Worm (Caenorhabditis elegans) whole organism, L2 larva: Measurements from ENCODE around the gene mtl-2.

Experiments used
- C34F6.9 ChIP-seq: fragments of 150-350 bp; optimal IDR thresholded peaks from 2 replicates; lab custom pipeline; 2014; ENCODE audit warnings: missing biosample characterization, missing genetic modification characterization
- F13H6.1 ChIP-seq: sonication (generic microtip); optimal IDR thresholded peaks from 2 replicates; lab custom pipeline; 2016; ENCODE audit warnings: missing genetic modification characterization, missing compliant biosample characterization
- R02D3.7 ChIP-seq: fragments of 150-350 bp; optimal IDR thresholded peaks from 2 replicates; lab custom pipeline; 2014; ENCODE audit warnings: missing biosample characterization, missing genetic modification characterization
- Y55F3AM.14 ChIP-seq: fragments of 200-800 bp; sonication (Bioruptor generic); optimal IDR thresholded peaks from 2 replicates; lab custom pipeline; 2018; ENCODE audit warnings: mild to moderate bottlenecking, missing genetic modification characterization, missing compliant biosample characterization
- ZK546.5 ChIP-seq: sonication (generic microtip); optimal IDR thresholded peaks from 2 replicates; lab custom pipeline; 2017; ENCODE audit warnings: missing biosample characterization, missing genetic modification characterization
- alr-1 ChIP-seq: fragments of 150-350 bp; optimal IDR thresholded peaks from 2 replicates; lab custom pipeline; 2014; ENCODE audit warnings: missing biosample characterization, missing genetic modification characterization
- aly-2 ChIP-seq: fragments of 150-350 bp; optimal IDR thresholded peaks from 2 replicates; lab custom pipeline; 2014; ENCODE audit warnings: missing biosample characterization, missing genetic modification characterization
- blmp-1 ChIP-seq: sonication (generic microtip); optimal IDR thresholded peaks from 2 replicates; lab custom pipeline; 2017; ENCODE audit warnings: missing genetic modification characterization, mild to moderate bottlenecking, missing compliant biosample characterization, antibody characterized with exemption, moderate library complexity; ENCODE audit not compliant: insufficient read depth
- ceh-16 ChIP-seq: fragments of 150-350 bp; optimal IDR thresholded peaks from 2 replicates; lab custom pipeline; 2014; ENCODE audit warnings: missing biosample characterization, missing genetic modification characterization
- ceh-82 ChIP-seq: fragments of 150-350 bp; optimal IDR thresholded peaks from 2 replicates; lab custom pipeline; 2014; ENCODE audit warnings: missing biosample characterization, missing genetic modification characterization
- crh-2 ChIP-seq: sonication (generic microtip); optimal IDR thresholded peaks from 2 replicates; lab custom pipeline; 2017; ENCODE audit warnings: missing biosample characterization, missing genetic modification characterization
- dmd-4 ChIP-seq: sonication (generic microtip); optimal IDR thresholded peaks from 2 replicates; lab custom pipeline; 2017; ENCODE audit warnings: missing biosample characterization, missing genetic modification characterization
- egl-27 ChIP-seq: sonication (generic microtip); optimal IDR thresholded peaks from 3 replicates; lab custom pipeline; 2017; ENCODE audit warnings: missing biosample characterization, missing genetic modification reagents, missing genetic modification characterization
- elt-1 ChIP-seq: fragments of 150-350 bp; optimal IDR thresholded peaks from 2 replicates; lab custom pipeline; 2014; ENCODE audit warnings: missing biosample characterization, missing genetic modification characterization
- elt-3 ChIP-seq: sonication (generic microtip); optimal IDR thresholded peaks from 2 replicates; lab custom pipeline; 2017; ENCODE audit warnings: missing biosample characterization, missing genetic modification characterization
- fos-1 ChIP-seq: fragments of 150-350 bp; optimal IDR thresholded peaks from 2 replicates; lab custom pipeline; 2014; ENCODE audit warnings: missing biosample characterization, missing genetic modification characterization
- gmeb-1 ChIP-seq: fragments of 150-350 bp; optimal IDR thresholded peaks from 2 replicates; lab custom pipeline; 2014; ENCODE audit warnings: missing biosample characterization, missing genetic modification characterization
- lin-11 ChIP-seq: fragments of 150-350 bp; sonication (generic microtip); optimal IDR thresholded peaks from 2 replicates; lab custom pipeline; 2014; ENCODE audit warnings: missing biosample characterization, missing genetic modification characterization, inconsistent platforms, mixed read lengths
- lin-39 ChIP-seq: fragments of 150-350 bp; optimal IDR thresholded peaks from 2 replicates; lab custom pipeline; 2014; ENCODE audit warnings: missing biosample characterization, missing genetic modification reagents, missing genetic modification characterization
- lsy-2 ChIP-seq, 2 experiments: fragments of 150-350 bp in 1 of 2; sonication (generic microtip) in 1 of 2; optimal IDR thresholded peaks; 2 replicates each; lab custom pipeline; 2014 to 2017; ENCODE audit warnings: missing biosample characterization in 2 of 2, missing genetic modification characterization in 2 of 2
- mab-5 ChIP-seq: fragments of 150-350 bp; optimal IDR thresholded peaks from 2 replicates; lab custom pipeline; 2014; ENCODE audit warnings: missing biosample characterization, missing genetic modification characterization
- mbf-1 ChIP-seq: sonication (generic microtip); optimal IDR thresholded peaks from 2 replicates; lab custom pipeline; 2017; ENCODE audit warnings: missing biosample characterization, missing genetic modification characterization
- mdl-1 ChIP-seq, 2 experiments: fragments of 150-350 bp in 1 of 2; sonication (generic microtip) in 1 of 2; optimal IDR thresholded peaks; 2 replicates each; lab custom pipeline; 2017; ENCODE audit warnings: missing biosample characterization in 2 of 2, missing genetic modification characterization in 2 of 2
- nhr-10 ChIP-seq: sonication (generic microtip); optimal IDR thresholded peaks from 2 replicates; lab custom pipeline; 2017; ENCODE audit warnings: missing biosample characterization, missing genetic modification characterization
- nhr-11 ChIP-seq: fragments of 150-350 bp; optimal IDR thresholded peaks from 2 replicates; lab custom pipeline; 2014; ENCODE audit warnings: missing biosample characterization, missing genetic modification characterization
- nhr-129 ChIP-seq: fragments of 150-350 bp; optimal IDR thresholded peaks from 2 replicates; lab custom pipeline; 2014; ENCODE audit warnings: missing biosample characterization, missing genetic modification characterization
- nhr-21 ChIP-seq: fragments of 150-350 bp; optimal IDR thresholded peaks from 2 replicates; lab custom pipeline; 2014; ENCODE audit warnings: missing biosample characterization, missing genetic modification characterization
- nhr-23 ChIP-seq: fragments of 150-350 bp; optimal IDR thresholded peaks from 2 replicates; lab custom pipeline; 2014; ENCODE audit warnings: missing biosample characterization, missing genetic modification reagents, missing genetic modification characterization
- nhr-237 ChIP-seq: fragments of 150-350 bp; optimal IDR thresholded peaks from 2 replicates; lab custom pipeline; 2014; ENCODE audit warnings: missing biosample characterization, missing genetic modification characterization
- nhr-25 ChIP-seq: fragments of 150-350 bp; sonication (generic microtip); optimal IDR thresholded peaks from 3 replicates; lab custom pipeline; 2014; ENCODE audit warnings: missing biosample characterization, missing genetic modification characterization
- nhr-6 ChIP-seq: fragments of 150-350 bp; optimal IDR thresholded peaks from 2 replicates; lab custom pipeline; 2014; ENCODE audit warnings: missing biosample characterization, missing genetic modification characterization
- nhr-77 ChIP-seq: fragments of 150-350 bp; optimal IDR thresholded peaks from 2 replicates; lab custom pipeline; 2014; ENCODE audit warnings: missing biosample characterization, missing genetic modification characterization
- peb-1 ChIP-seq: fragments of 150-350 bp; optimal IDR thresholded peaks from 2 replicates; lab custom pipeline; 2014; ENCODE audit warnings: missing biosample characterization, missing genetic modification characterization
- sma-9 ChIP-seq, 2 experiments: fragments of 150-350 bp in 1 of 2; sonication (generic microtip) in 1 of 2; optimal IDR thresholded peaks; 2 replicates each; lab custom pipeline; 2014 to 2016; ENCODE audit warnings: missing genetic modification characterization in 2 of 2, mild to moderate bottlenecking in 1 of 2, missing biosample characterization in 1 of 2, missing compliant biosample characterization in 1 of 2, missing genetic modification reagents in 1 of 2, moderate library complexity in 1 of 2
- unc-39 ChIP-seq: fragments of 150-350 bp; optimal IDR thresholded peaks from 2 replicates; lab custom pipeline; 2014; ENCODE audit warnings: missing biosample characterization, missing genetic modification characterization
- unc-55 ChIP-seq: fragments of 150-350 bp; sonication (generic microtip); optimal IDR thresholded peaks from 3 replicates; lab custom pipeline; 2014; ENCODE audit warnings: missing biosample characterization, missing genetic modification reagents, missing genetic modification characterization
- unc-62 ChIP-seq: fragments of 150-350 bp; optimal IDR thresholded peaks from 2 replicates; lab custom pipeline; 2014; ENCODE audit warnings: missing biosample characterization, missing genetic modification reagents, missing genetic modification characterization
- zag-1 ChIP-seq: fragments of 150-350 bp; optimal IDR thresholded peaks from 2 replicates; lab custom pipeline; 2014; ENCODE audit warnings: missing biosample characterization, missing genetic modification characterization
- ztf-1 ChIP-seq: fragments of 200-800 bp; sonication (Bioruptor generic); conservative IDR thresholded peaks from 2 replicates; pipeline ENCODE4 v1.3.6; 2022; ENCODE audit warnings: missing genetic modification characterization, missing compliant biosample characterization
- ztf-11 ChIP-seq: sonication (generic microtip); optimal IDR thresholded peaks from 2 replicates; lab custom pipeline; 2017; ENCODE audit warnings: missing biosample characterization, missing genetic modification characterization
- ztf-4 ChIP-seq: fragments of 150-350 bp; optimal IDR thresholded peaks from 2 replicates; lab custom pipeline; 2014; ENCODE audit warnings: missing biosample characterization, missing genetic modification characterization

mtl-2 gene

DNA sequence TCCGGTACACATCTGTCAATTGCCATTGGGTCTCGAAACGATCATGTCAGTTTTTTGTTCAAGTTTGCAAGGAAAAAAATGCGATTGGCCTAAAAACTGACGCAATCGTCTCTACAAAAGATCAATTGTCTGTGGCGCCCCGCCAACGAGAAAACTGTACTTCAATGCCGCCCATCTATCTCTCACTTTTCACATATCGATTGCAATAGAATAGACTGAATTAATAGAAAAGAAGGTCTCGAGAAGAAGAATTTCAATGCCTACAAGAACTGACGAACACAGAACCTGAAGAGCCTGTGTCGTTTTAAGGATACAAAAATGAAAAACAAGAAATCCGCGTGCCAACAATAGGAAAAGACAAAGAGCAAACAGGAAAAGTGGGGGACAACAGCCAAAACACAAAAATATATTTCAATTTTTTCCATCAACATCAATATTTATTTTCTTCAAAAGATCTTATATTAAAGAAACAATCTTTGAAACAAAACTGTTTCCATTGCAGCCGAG, 10.1 kb downstream of the mtl-2 start (continued):
- no peak for TF ChIP-seq nhr-6 (tag; lab: Kevin White, UChicago)
- no peak for TF ChIP-seq nhr-11 (tag; lab: Kevin White, UChicago)
- TF ChIP-seq ZK546.5, result no peak
- peak; percentile 22 for TF ChIP-seq fos-1
- no peak for TF ChIP-seq mdl-1 (tag; optimal IDR thresholded peaks at IDR 0.05; lab: Kevin White, UChicago)
- TF ChIP-seq nhr-237 (tag; lab: Kevin White, UChicago), result no peak
- TF ChIP-seq blmp-1 (tag; lab: Kevin White, UChicago), result no peak
- TF ChIP-seq ceh-16 (tag; lab: Kevin White, UChicago), result no peak
- TF ChIP-seq crh-2 (tag; lab: Kevin White, UChicago), result peak; percentile 28
- no peak for TF ChIP-seq elt-1 (tag; lab: Kevin White, UChicago)
- TF ChIP-seq F13H6.1 (tag; lab: Kevin White, UChicago), result no peak
- TF ChIP-seq, all 48 proteins: peak for 7

DNA sequence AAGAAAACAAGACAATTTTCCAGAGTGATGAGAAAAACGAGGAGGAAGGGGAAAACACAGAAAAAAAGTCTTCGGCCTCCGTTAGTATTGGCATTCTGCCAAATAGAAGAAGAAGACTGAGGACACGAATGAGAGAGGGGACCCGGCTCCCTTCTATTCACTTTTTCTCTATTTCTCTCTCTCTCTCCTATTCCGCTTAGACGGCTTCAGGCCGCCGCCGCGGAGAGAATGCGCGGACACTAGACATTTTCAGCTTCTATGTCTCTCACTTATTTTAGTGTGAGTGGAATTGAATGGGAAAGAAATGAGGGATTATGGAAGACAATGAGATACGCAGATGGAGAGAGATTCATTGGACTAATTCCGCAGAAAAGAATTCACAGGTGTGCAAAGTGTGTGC, 11.7 kb downstream of the mtl-2 start:
- TF ChIP-seq crh-2 (tag; lab: Kevin White, UChicago), result no peak
- no peak for TF ChIP-seq elt-1 (tag; lab: Kevin White, UChicago)
- no peak for TF ChIP-seq gmeb-1 (tag; lab: Kevin White, UChicago)
- peak; percentile 46 for TF ChIP-seq C34F6.9 (tag; lab: Kevin White, UChicago)
- peak; percentile 13 for TF ChIP-seq nhr-129 (tag; lab: Kevin White, UChicago)
- no peak for TF ChIP-seq nhr-21 (tag; lab: Kevin White, UChicago)
- no peak for TF ChIP-seq peb-1 (tag; lab: Kevin White, UChicago)
- TF ChIP-seq nhr-77 (tag; lab: Kevin White, UChicago), result no peak
- TF ChIP-seq elt-3, result no peak
- TF ChIP-seq ztf-1 (GFP tag; lab: Robert Waterston, UW), result no peak
- no peak for TF ChIP-seq nhr-25 (tag; lab: Kevin White, UChicago)
- TF ChIP-seq unc-62 (GFP tag; lab: Kevin White, UChicago), result no peak
- peak; percentile 85 for TF ChIP-seq unc-55 (GFP tag; lab: Kevin White, UChicago)
- TF ChIP-seq dmd-4 (tag; lab: Kevin White, UChicago), result no peak
- no peak for TF ChIP-seq zag-1 (tag; lab: Kevin White, UChicago)
- TF ChIP-seq ceh-82, result no peak
- no peak for TF ChIP-seq mdl-1 (tag; optimal IDR thresholded peaks at IDR 0.05; lab: Kevin White, UChicago)
- TF ChIP-seq fos-1, result no peak
- no peak for TF ChIP-seq blmp-1 (tag; lab: Kevin White, UChicago)
- TF ChIP-seq nhr-10 (tag; lab: Kevin White, UChicago), result no peak
- TF ChIP-seq Y55F3AM.14 (GFP tag; lab: Kevin White, UChicago), result no peak
- no peak for TF ChIP-seq alr-1 (tag; lab: Kevin White, UChicago)
- TF ChIP-seq ztf-4 (tag; lab: Kevin White, UChicago), result no peak
- no peak for TF ChIP-seq R02D3.7 (tag; lab: Kevin White, UChicago)
- no peak for TF ChIP-seq egl-27 (tag; lab: Kevin White, UChicago)
- TF ChIP-seq ztf-11, result no peak
- no peak for TF ChIP-seq nhr-23
- no peak for TF ChIP-seq unc-39 (tag; lab: Kevin White, UChicago)
- TF ChIP-seq lsy-2 (tag; optimal IDR thresholded peaks at IDR 0.05; lab: Kevin White, UChicago), result peak in 1 of 2 experiments; percentile 22
- no peak for TF ChIP-seq nhr-237 (tag; lab: Kevin White, UChicago)
- TF ChIP-seq ceh-16 (tag; lab: Kevin White, UChicago), result no peak
- no peak for TF ChIP-seq mbf-1 (tag; lab: Kevin White, UChicago)
- TF ChIP-seq ZK546.5, result no peak
- TF ChIP-seq lin-39 (tag; lab: Kevin White, UChicago), result no peak
- no peak for TF ChIP-seq F13H6.1 (tag; lab: Kevin White, UChicago)
- no peak for TF ChIP-seq nhr-6 (tag; lab: Kevin White, UChicago)
- no peak for TF ChIP-seq mab-5 (tag; lab: Kevin White, UChicago)
- no peak for TF ChIP-seq nhr-11 (tag; lab: Kevin White, UChicago)
- TF ChIP-seq lin-11 (tag; lab: Kevin White, UChicago), result peak; percentile 5
- no peak for TF ChIP-seq aly-2 (tag; lab: Kevin White, UChicago)
- peak; percentile 8 for TF ChIP-seq sma-9 (GFP tag; optimal IDR thresholded peaks at IDR 0.05; lab: Kevin White, UChicago)
- no peak for TF ChIP-seq sma-9 (tag; optimal IDR thresholded peaks at IDR 0.05; lab: Kevin White, UChicago)
